Fruit fly (Drosophila melanogaster) whole organism, embryonic: Measurements from ENCODE around the gene CG15803.

Experiments used
- B-H1 ChIP-seq: fragments of 200-800 bp; sonication (Bioruptor generic); IDR thresholded peaks from 3 replicates; pipeline ENCODE4 v1.3.6; 2022; ENCODE audit warnings: missing biosample characterization, missing genetic modification characterization
- Bgb ChIP-seq: fragments of 200-800 bp; sonication (Bioruptor generic); IDR thresholded peaks from 2 replicates; pipeline ENCODE4 v1.3.6; 2022; ENCODE audit warnings: missing biosample characterization, missing genetic modification characterization; ENCODE audit not compliant: partially characterized antibody
- CG10462 ChIP-seq: fragments of 200-800 bp; sonication (Bioruptor generic); optimal IDR thresholded peaks from 2 replicates; lab custom pipeline; 2016; ENCODE audit warnings: missing biosample characterization, missing genetic modification characterization
- CG10565 ChIP-seq: fragments of 200-800 bp; sonication (Bioruptor generic); optimal IDR thresholded peaks from 3 replicates; lab custom pipeline; 2016; ENCODE audit warnings: missing biosample characterization, mild to moderate bottlenecking, missing genetic modification characterization
- CG11695 ChIP-seq: fragments of 200-800 bp; sonication (Bioruptor generic); IDR thresholded peaks from 3 replicates; pipeline ENCODE4 v1.3.6; 2022; ENCODE audit warnings: missing biosample characterization, missing genetic modification characterization
- CG13894 ChIP-seq: fragments of 200-800 bp; sonication (Bioruptor generic); optimal IDR thresholded peaks from 3 replicates; lab custom pipeline; 2018; ENCODE audit warnings: missing biosample characterization, mild to moderate bottlenecking, missing genetic modification characterization, moderate library complexity
- CG14667 ChIP-seq: fragments of 200-800 bp; sonication (Bioruptor generic); IDR thresholded peaks from 2 replicates; pipeline ENCODE4 v1.3.6; 2022; ENCODE audit warnings: missing biosample characterization, missing genetic modification characterization
- CG18011 ChIP-seq: fragments of 200-800 bp; sonication (Bioruptor generic); optimal IDR thresholded peaks from 2 replicates; lab custom pipeline; 2017; ENCODE audit warnings: missing biosample characterization, missing genetic modification characterization, mild to moderate bottlenecking, moderate library complexity, missing genotype
- CG2678 ChIP-seq: fragments of 200-800 bp; sonication (Bioruptor generic); optimal IDR thresholded peaks from 3 replicates; lab custom pipeline; 2019; ENCODE audit warnings: missing biosample characterization, mild to moderate bottlenecking, missing genetic modification characterization, moderate library complexity
- CG3065 ChIP-seq: fragments of 200-800 bp; sonication (Bioruptor generic); optimal IDR thresholded peaks from 2 replicates; lab custom pipeline; 2016; ENCODE audit warnings: missing biosample characterization, missing genetic modification characterization
- CG5953 ChIP-seq: fragments of 200-800 bp; sonication (Bioruptor generic); IDR thresholded peaks from 2 replicates; pipeline ENCODE4 v1.3.6; 2022; ENCODE audit warnings: missing biosample characterization, missing genetic modification characterization
- CG6254 ChIP-seq: fragments of 200-800 bp; sonication (Bioruptor generic); optimal IDR thresholded peaks from 3 replicates; lab custom pipeline; 2017; ENCODE audit warnings: mild to moderate bottlenecking, missing biosample characterization, missing genetic modification reagents, missing genetic modification characterization
- CG6791 ChIP-seq: fragments of 200-800 bp; sonication (Bioruptor generic); IDR thresholded peaks from 3 replicates; pipeline ENCODE4 v1.3.6; 2022; ENCODE audit warnings: missing biosample characterization, missing genetic modification characterization; ENCODE audit not compliant: partially characterized antibody
- CG7839 ChIP-seq: fragments of 200-800 bp; sonication (Bioruptor generic); optimal IDR thresholded peaks from 3 replicates; lab custom pipeline; 2018; ENCODE audit warnings: missing biosample characterization, mild to moderate bottlenecking, missing genetic modification characterization, moderate library complexity
- Camta ChIP-seq: fragments of 200-800 bp; sonication (Bioruptor generic); optimal IDR thresholded peaks from 2 replicates; lab custom pipeline; 2016; ENCODE audit warnings: missing biosample characterization, missing genetic modification characterization
- Deaf1 ChIP-seq: fragments of 200-800 bp; optimal IDR thresholded peaks from 3 replicates; lab custom pipeline; 2019; ENCODE audit warnings: missing biosample characterization, mild to moderate bottlenecking, missing genetic modification characterization, moderate library complexity
- Doc2 ChIP-seq: fragments of 200-800 bp; sonication (Bioruptor generic); IDR thresholded peaks from 2 replicates; pipeline ENCODE4 v1.3.6; 2022; ENCODE audit warnings: missing biosample characterization, missing genetic modification characterization
- Dp ChIP-seq: fragments of 200-800 bp; sonication (Bioruptor generic); optimal IDR thresholded peaks from 2 replicates; lab custom pipeline; 2018; ENCODE audit warnings: missing biosample characterization, mild to moderate bottlenecking, missing genetic modification characterization, moderate library complexity
- Ets97D ChIP-seq: fragments of 200-800 bp; sonication (Bioruptor generic); optimal IDR thresholded peaks from 3 replicates; lab custom pipeline; 2016; ENCODE audit warnings: missing biosample characterization, missing genetic modification characterization
- HHEX ChIP-seq: fragments of 200-800 bp; sonication (Bioruptor generic); optimal IDR thresholded peaks from 3 replicates; lab custom pipeline; 2017; ENCODE audit warnings: missing biosample characterization, mild to moderate bottlenecking, missing genetic modification characterization, missing genetic modification reagents
- Hr39 ChIP-seq: fragments of >200 bp; optimal IDR thresholded peaks from 2 replicates; lab custom pipeline; 2017
- Hsf ChIP-seq: fragments of 200-800 bp; sonication (Bioruptor generic); optimal IDR thresholded peaks from 3 replicates; lab custom pipeline; 2016; ENCODE audit warnings: missing biosample characterization, missing genetic modification characterization
- Lhr ChIP-seq: fragments of 200-800 bp; sonication (Bioruptor generic); optimal IDR thresholded peaks from 3 replicates; lab custom pipeline; 2017; ENCODE audit warnings: mild to moderate bottlenecking, missing biosample characterization, missing genetic modification reagents, missing genetic modification characterization
- Lim3 ChIP-seq: fragments of 200-800 bp; sonication (Bioruptor generic); IDR thresholded peaks from 2 replicates; pipeline ENCODE4 v1.3.6; 2022; ENCODE audit warnings: missing biosample characterization, missing genetic modification characterization
- NC2β ChIP-seq: fragments of 200-800 bp; sonication (Bioruptor generic); optimal IDR thresholded peaks from 2 replicates; lab custom pipeline; 2016; ENCODE audit warnings: missing biosample characterization, missing genetic modification characterization
- Sry-β ChIP-seq: fragments of 200-800 bp; sonication (Bioruptor generic); optimal IDR thresholded peaks from 2 replicates; lab custom pipeline; 2018; ENCODE audit warnings: missing biosample characterization, mild to moderate bottlenecking, missing genetic modification characterization, moderate library complexity
- Stat92E ChIP-seq, 3 experiments: fragments of >200 bp in 2 of 3; fragments of 200-800 bp in 1 of 3; sonication (Bioruptor generic) in 1 of 3; optimal IDR thresholded peaks; 2 replicates each; lab custom pipeline; 2017 to 2019; ENCODE audit warnings: missing biosample characterization in 3 of 3, missing genetic modification characterization in 3 of 3, mild to moderate bottlenecking in 1 of 3, moderate library complexity in 1 of 3
- abd-A ChIP-seq: fragments of 200-800 bp; sonication (Bioruptor generic); optimal IDR thresholded peaks from 3 replicates; lab custom pipeline; 2019; ENCODE audit warnings: missing biosample characterization, mild to moderate bottlenecking, missing genetic modification characterization, moderate library complexity
- amos ChIP-seq: fragments of 200-800 bp; sonication (Bioruptor generic); IDR thresholded peaks from 2 replicates; pipeline ENCODE4 v1.3.6; 2022; ENCODE audit warnings: missing biosample characterization, missing genetic modification characterization; ENCODE audit not compliant: partially characterized antibody
- ap ChIP-seq: fragments of 200-800 bp; sonication (Bioruptor generic); IDR thresholded peaks from 2 replicates; pipeline ENCODE4 v1.3.6; 2022; ENCODE audit warnings: missing biosample characterization, missing genetic modification characterization
- cato ChIP-seq: fragments of 200-800 bp; sonication (Bioruptor generic); optimal IDR thresholded peaks from 2 replicates; lab custom pipeline; 2016; ENCODE audit warnings: missing biosample characterization, missing genetic modification characterization, borderline replicate concordance
- dm ChIP-seq: fragments of 200-800 bp; sonication (Bioruptor generic); optimal IDR thresholded peaks from 3 replicates; lab custom pipeline; 2016; ENCODE audit warnings: missing biosample characterization, missing genetic modification characterization
- dmrt11E ChIP-seq: fragments of 200-800 bp; sonication (Bioruptor generic); optimal IDR thresholded peaks from 3 replicates; lab custom pipeline; 2018; ENCODE audit warnings: missing biosample characterization, mild to moderate bottlenecking, missing genetic modification characterization, moderate library complexity
- dpn ChIP-seq, 2 experiments: fragments of 200-800 bp; sonication (Bioruptor generic); optimal IDR thresholded peaks; 3 replicates each; lab custom pipeline; 2016; ENCODE audit warnings: missing biosample characterization in 2 of 2, missing genetic modification characterization in 2 of 2
- gfzf ChIP-seq: fragments of 200-800 bp; sonication (Bioruptor generic); optimal IDR thresholded peaks from 2 replicates; lab custom pipeline; 2016; ENCODE audit warnings: missing biosample characterization, mild to moderate bottlenecking, missing genetic modification characterization, moderate library complexity
- hb ChIP-seq: fragments of 200-800 bp; sonication (Bioruptor generic); IDR thresholded peaks from 3 replicates; pipeline ENCODE4 v1.3.6; 2022; ENCODE audit warnings: missing biosample characterization, missing genetic modification characterization; ENCODE audit not compliant: partially characterized antibody
- hth ChIP-seq: fragments of >200 bp; optimal IDR thresholded peaks from 2 replicates; lab custom pipeline; 2017; ENCODE audit warnings: inconsistent platforms
- jing ChIP-seq: fragments of 200-800 bp; sonication (Bioruptor generic); optimal IDR thresholded peaks from 2 replicates; lab custom pipeline; 2018; ENCODE audit warnings: missing biosample characterization, mild to moderate bottlenecking, missing genetic modification characterization
- mirr ChIP-seq: fragments of 200-800 bp; sonication (Bioruptor generic); optimal IDR thresholded peaks from 3 replicates; lab custom pipeline; 2018; ENCODE audit warnings: missing biosample characterization, mild to moderate bottlenecking, missing genetic modification characterization
- nmo ChIP-seq: fragments of 200-800 bp; sonication (Bioruptor generic); optimal IDR thresholded peaks from 2 replicates; lab custom pipeline; 2018; ENCODE audit warnings: missing biosample characterization, mild to moderate bottlenecking, missing genetic modification characterization, moderate library complexity
- pros ChIP-seq: fragments of 200-800 bp; sonication (Bioruptor generic); optimal IDR thresholded peaks from 3 replicates; lab custom pipeline; 2019; ENCODE audit warnings: missing biosample characterization, mild to moderate bottlenecking, missing genetic modification characterization, moderate library complexity
- ro ChIP-seq: fragments of 200-800 bp; sonication (Bioruptor generic); IDR thresholded peaks from 2 replicates; pipeline ENCODE4 v1.3.6; 2022; ENCODE audit warnings: missing biosample characterization, missing genetic modification characterization
- row ChIP-seq: fragments of 200-800 bp; sonication (Bioruptor generic); IDR thresholded peaks from 3 replicates; pipeline ENCODE4 v1.3.6; 2022; ENCODE audit warnings: missing biosample characterization, missing genetic modification characterization
- sqz ChIP-seq: fragments of 200-800 bp; sonication (Bioruptor generic); optimal IDR thresholded peaks from 3 replicates; lab custom pipeline; 2018; ENCODE audit warnings: missing biosample characterization, mild to moderate bottlenecking, missing genetic modification characterization
- unpg ChIP-seq: fragments of 200-800 bp; sonication (Bioruptor generic); optimal IDR thresholded peaks from 3 replicates; lab custom pipeline; 2018; ENCODE audit warnings: missing biosample characterization, mild to moderate bottlenecking, missing genetic modification characterization, moderate library complexity
- vnd ChIP-seq: fragments of 200-800 bp; sonication (Bioruptor generic); IDR thresholded peaks from 3 replicates; pipeline ENCODE4 v1.3.6; 2022; ENCODE audit warnings: missing biosample characterization, missing genetic modification characterization; ENCODE audit not compliant: partially characterized antibody
- wdn ChIP-seq: fragments of 200-800 bp; sonication (Bioruptor generic); IDR thresholded peaks from 2 replicates; pipeline ENCODE4 v1.3.6; 2022; ENCODE audit warnings: missing biosample characterization, missing genetic modification characterization

Gene CG15803

DNA sequence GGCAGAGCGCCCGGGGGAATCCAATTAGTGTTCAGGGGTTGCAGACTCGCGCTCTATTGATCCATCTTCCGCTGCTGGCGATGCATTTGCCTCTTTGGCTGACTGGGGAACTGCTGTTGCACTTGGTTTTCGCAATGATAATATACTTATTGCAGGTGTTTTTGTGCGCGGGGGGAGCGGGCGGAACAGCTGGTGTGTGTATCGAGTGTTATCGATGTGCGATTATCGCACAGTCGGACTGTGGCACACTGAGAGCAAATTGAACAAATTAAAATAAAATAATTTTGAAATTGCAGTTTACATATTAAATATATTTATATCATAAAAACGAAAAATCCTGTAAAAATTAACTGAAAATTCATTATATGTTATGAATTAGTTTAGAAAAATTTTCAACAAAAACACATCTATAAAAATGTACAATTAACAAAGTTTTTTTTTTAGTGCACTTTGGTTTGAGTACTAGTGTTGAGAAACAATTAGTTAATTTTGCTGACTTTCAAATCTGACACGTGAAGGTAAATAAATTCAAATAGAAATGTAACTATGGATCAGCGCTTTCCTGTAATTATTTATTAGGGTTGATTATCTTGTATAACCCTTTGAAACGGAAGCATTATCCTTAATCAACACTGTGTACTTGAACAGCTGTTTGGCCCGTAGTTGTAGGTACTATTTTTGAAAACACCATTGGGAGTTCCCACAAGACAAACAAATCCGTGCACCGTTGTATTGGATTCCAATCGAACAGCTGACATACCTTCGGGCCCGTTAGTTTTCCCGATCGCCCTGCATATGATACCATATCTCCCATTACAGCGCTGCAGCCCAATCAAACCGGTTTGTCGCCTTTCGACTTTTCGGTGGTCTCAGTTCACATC, 42.3 kb upstream of the CG15803 start, which contains the start of the genes Wdr37 and koko (continued):
- TF ChIP-seq NC2β (GFP tag; lab: Kevin White, UChicago) (peak; percentile 78), B-H1 (GFP tag; lab: Robert Waterston, UW) (peak; percentile 95), Dp (peak; percentile 49), jing (GFP tag; lab: Kevin White, UChicago) (peak; percentile 77), wdn (GFP tag; lab: Robert Waterston, UW) (peak; percentile 94), Ets97D (GFP tag; lab: Kevin White, UChicago) (peak; percentile 29), CG3065 (peak; percentile 90), CG5953 (peak; percentile 88), Doc2 (peak; percentile 81), hth (lab: Kevin White, UChicago) (no peak), nmo (GFP tag; lab: Kevin White, UChicago) (peak; percentile 99), ap (GFP tag; lab: Robert Waterston, UW) (peak; percentile 98), Bgb (GFP tag; lab: Robert Waterston, UW) (0 out of 2 replicates have a peak, but pooled peaks have one; percentile 7), Hsf (peak; percentile 89), dmrt11E (peak; percentile 98), ro (peak; percentile 97), hb (GFP tag; lab: Robert Waterston, UW) (no peak), HHEX (GFP tag; lab: Kevin White, UChicago) (peak; percentile 91), unpg (GFP tag; lab: Kevin White, UChicago) (peak; percentile 98), CG10462 (GFP tag; lab: Kevin White, UChicago) (peak; percentile 94), sqz (GFP tag; lab: Kevin White, UChicago) (peak; percentile 93), Lhr (GFP tag; lab: Kevin White, UChicago) (peak; percentile 85), CG14667 (GFP tag; lab: Robert Waterston, UW) (peak; percentile 99), CG6254 (peak; percentile 96), CG2678 (tag; lab: Kevin White, UChicago) (peak; percentile 98), amos (peak; percentile 62), CG18011 (peak; percentile 79), mirr (GFP tag; lab: Kevin White, UChicago) (peak; percentile 36), abd-A (tag; lab: Kevin White, UChicago) (peak; percentile 83), cato (GFP tag; lab: Kevin White, UChicago) (peak; percentile 94), dpn (GFP tag; optimal IDR thresholded peaks at IDR 0.05; lab: Kevin White, UChicago) (peak; percentile 78 to 96), Deaf1 (tag; lab: Kevin White, UChicago) (peak; percentile 82), CG6791 (peak; percentile 55; the same call in 2 of the 3 replicates), Lim3 (GFP tag; lab: Robert Waterston, UW) (peak; percentile 85), vnd (GFP tag; lab: Robert Waterston, UW) (no peak; the same call in 1 of the 3 replicates), CG7839 (tag; lab: Kevin White, UChicago) (peak; percentile 98), Hr39 (lab: Kevin White, UChicago) (no peak), Stat92E (GFP tag; optimal IDR thresholded peaks at IDR 0.05; lab: Kevin White, UChicago) (peak in 1 of 3 experiments; percentile 92), Sry-β (GFP tag; lab: Kevin White, UChicago) (peak; percentile 39), row (GFP tag; lab: Robert Waterston, UW) (peak; percentile 99), CG13894 (tag; lab: Kevin White, UChicago) (peak; percentile 92), gfzf (GFP tag; lab: Kevin White, UChicago) (peak; percentile 8), CG11695 (GFP tag; lab: Robert Waterston, UW) (peak; percentile 99), CG10565 (GFP tag; lab: Kevin White, UChicago) (peak; percentile 56), Camta (GFP tag; lab: Kevin White, UChicago) (peak; percentile 81), dm (GFP tag; lab: Kevin White, UChicago) (peak; percentile 53), pros (GFP tag; lab: Kevin White, UChicago) (peak; percentile 57)
